Worm (Caenorhabditis elegans): ENCODE results near the gene pmp-5.

pmp-5 gene

DNA sequence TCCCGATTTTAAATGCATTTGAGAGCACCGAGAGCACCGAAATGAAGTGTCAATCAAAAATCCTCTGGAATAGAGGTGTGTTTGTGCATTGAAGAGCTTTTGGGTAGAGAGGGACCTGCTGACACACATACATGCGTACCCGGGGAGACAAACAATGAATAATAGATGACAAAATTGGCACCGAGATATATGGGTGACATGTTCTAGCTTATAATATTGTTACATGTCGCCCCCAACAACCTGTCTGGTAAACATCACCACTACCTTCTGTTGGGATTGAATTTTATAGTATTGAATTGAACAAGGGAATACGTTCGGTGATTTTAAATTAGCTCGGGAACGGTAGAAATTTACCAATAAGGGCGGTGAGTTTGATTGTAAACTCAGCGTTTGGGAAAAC lies 18.1 kb upstream of the pmp-5 start:
- TF ChIP-seq unc-62 (GFP tag; optimal IDR thresholded peaks at IDR 0.05): no peak

DNA sequence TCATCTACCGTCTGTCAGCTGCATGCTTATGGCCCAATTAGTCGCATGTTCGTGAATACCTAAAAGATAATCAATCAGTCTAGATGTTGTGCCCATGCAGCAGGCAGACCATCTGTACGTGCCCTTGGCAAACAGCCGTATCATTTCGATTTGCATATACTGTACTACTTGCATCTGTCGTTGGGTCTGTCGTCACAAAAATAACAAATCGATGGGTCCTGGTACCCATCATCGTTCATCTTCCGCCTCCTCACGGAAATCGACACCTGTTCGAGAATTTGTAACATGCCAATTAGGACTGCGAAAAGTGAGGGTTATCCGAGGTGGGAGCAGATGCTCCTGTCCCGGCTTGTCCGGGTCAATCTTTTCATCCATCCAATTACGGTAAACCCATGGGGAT lies 17.7 kb upstream of the pmp-5 start:
- no peak for TF ChIP-seq unc-62 (GFP tag; optimal IDR thresholded peaks at IDR 0.05)

DNA sequence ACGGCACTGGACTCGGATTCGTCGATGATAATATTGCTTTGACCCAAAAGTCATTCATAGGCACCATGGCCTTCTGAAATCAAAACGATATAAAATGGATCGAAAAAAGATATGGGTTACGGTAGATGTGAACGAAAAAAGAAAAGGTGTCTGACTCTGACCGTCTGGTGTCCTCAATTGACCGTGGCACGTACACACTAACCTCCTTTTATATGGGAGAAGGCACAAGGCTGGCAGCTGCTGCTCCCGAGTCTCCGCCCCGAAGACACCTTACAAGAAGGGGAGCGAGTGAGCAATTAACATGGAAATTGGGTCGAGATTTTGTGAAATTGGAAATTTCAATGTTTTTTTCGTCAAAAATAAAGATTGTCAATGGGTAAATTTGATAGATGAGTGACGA lies 15.9 kb upstream of the pmp-5 start, which contains the start of gene egl-46:
TSS of gene egl-46 (minus strand) at position 73 of the 400 bp plus-strand sequence.
- no peak for TF ChIP-seq unc-62 (GFP tag; optimal IDR thresholded peaks at IDR 0.05)

DNA sequence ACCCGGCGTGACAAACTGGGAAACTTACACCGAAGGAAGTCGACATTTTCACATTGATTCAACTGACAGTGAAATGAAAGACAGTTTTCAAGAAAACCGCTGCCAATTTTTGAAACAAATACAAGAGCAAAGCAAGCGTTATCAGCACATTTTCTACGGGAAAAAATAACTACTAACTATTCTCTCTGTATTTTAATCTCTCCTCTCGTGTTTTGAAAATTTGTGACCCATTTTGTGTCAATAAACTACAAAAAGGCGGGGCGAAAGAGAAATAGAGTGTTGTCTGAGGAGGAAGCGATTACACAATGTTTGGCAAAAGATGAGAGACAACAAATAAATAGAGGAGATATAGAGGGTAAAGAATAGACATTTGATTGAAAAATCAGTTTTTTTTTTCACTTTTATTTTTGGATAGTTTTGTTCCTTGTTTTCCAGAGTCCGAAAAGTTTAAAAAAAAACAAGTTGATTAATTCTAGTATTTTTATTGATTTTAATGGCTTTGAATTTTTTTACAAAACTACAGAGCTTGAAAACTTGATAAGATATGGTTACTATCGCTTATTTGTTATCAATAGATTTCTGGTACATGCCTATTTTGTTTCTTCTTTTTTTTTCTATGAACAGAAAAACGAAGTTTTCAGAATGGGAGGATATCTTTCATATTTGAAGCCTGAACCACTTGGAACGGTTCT lies 10.7 kb upstream of the pmp-5 start, which contains the start of gene cest-34:
TSS of gene cest-34 (plus strand) at position 642 of the 692 bp plus-strand sequence.
- no peak for TF ChIP-seq unc-62 (GFP tag; optimal IDR thresholded peaks at IDR 0.05)

DNA sequence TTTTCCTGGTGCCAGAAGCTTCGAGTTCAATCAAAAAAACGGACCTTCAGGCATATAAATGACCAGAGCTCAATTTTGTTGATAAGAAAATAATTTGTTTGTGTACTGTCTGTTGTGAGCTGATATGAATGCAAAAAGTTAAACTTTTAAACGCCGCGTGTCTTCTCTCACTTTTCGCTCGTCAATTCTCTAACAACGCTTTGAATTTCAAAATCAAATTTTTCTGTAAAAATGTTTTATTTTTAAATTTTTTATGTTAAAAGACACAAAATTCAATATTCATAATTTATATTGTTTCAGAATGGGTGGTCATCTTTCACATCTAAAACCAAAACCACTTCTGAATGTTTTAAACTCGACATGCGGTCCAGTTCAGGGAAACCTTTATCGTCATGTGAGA lies 8.4 kb upstream of the pmp-5 start, which contains the start of gene cest-31:
TSS of gene cest-31 (plus strand) at position 301 of the 400 bp plus-strand sequence.
- no peak for TF ChIP-seq unc-62 (GFP tag; optimal IDR thresholded peaks at IDR 0.05)

DNA sequence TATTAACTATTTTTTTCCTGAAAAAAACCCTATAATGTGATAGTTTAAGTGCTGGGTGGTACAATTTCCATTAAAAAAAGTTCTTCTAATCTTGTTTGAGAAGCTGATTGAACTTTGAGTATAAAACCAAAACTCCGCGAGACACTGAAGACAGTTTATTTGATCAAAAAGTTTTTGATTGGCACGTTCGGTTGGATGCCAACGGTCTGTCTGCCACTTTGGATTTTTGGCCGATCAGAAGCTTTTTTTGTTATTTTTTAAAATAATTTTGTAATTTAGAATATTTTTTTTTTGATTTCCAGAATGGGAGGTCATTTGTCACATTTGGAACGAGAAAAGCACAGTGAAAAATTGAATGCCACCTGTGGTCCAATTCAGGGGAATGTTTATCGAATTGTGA lies 3.9 kb upstream of the pmp-5 start, which contains the start of gene cest-28:
TSS of gene cest-28 (plus strand) at position 301 of the 400 bp plus-strand sequence.
- no peak for TF ChIP-seq unc-62 (GFP tag; optimal IDR thresholded peaks at IDR 0.05)

DNA sequence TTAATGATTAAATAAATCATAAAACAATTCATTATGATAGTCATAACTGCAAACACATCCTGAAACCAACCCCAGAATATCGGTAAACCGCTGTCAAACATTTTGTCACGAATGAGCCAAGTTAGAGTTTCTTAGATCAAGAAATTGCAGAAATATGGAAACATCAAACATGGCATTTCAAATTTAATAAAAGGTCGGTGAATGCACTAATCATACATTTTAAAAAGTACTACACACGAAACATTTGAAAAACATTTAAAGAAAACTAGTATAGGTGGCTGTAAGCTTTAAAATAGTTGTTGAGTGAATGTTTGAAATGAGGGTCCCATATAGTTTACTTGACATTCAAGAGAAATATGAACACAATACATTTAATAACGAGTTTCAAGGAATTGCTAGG lies 3.1 kb upstream of the pmp-5 start, which contains the start of gene str-180:
TSS of gene str-180 (minus strand) at position 101 of the 400 bp plus-strand sequence.
- no peak for TF ChIP-seq unc-62 (GFP tag; optimal IDR thresholded peaks at IDR 0.05)

DNA sequence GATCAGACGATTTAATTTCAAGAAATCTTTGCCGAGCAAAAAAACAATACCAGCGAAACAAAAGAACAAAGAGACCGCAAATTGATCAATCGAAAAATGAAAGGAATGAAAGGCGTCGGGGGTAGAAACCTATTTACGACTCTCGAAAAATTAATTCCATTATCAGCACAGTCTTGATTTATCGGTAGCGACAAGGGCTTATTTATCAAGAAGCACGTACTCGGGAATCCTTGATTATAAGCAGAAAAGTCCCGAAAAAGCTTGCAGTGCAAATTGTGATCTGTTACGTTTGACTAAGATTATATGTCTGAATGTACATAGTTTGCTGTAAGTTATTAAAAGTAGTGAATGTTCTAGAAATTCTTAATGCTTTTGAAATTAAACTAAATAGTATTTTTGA lies 944 bp upstream of the pmp-5 start:
- TF ChIP-seq unc-62 (GFP tag; optimal IDR thresholded peaks at IDR 0.05): no peak

DNA sequence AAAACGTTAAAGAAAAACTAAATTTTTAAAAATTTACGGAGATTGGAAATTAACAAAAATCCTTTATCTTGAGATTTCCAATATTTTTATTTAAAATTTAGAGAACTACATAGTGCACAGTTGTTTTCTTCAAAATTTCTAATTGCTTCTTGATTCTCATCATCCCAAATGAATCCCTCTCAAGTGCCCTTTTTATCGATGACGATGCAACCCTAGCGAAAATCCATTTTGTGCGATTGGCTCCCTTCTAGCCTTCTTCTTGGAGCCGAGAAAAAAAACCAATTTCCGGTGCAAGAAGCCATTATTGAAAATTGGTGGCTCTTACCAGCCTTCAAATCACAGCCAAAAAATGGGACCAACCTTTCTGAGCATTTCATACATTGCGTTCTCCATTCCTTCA lies 3.1 kb downstream of the pmp-5 start:
- TF ChIP-seq unc-62 (GFP tag; optimal IDR thresholded peaks at IDR 0.05): no peak

DNA sequence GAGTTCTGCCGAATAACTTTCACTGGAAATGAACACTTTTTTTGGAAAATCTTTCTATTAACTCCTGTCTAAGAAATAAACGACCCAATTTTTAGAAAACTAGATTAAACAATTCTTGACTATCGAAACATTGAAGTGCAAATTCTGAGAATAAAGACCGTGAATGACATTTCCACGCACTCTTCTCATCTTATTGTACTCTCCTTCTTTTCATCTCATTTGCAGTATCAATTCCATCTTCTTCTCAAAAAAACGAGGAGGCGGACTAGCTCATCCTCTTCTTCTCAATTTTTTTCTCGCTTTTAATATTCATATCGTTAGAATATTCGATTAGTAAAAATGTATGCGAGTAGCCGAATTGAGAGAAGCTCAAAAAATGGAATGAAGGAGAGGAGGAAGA lies 4.0 kb downstream of the pmp-5 start:
- TF ChIP-seq unc-62 (GFP tag; optimal IDR thresholded peaks at IDR 0.05): no peak

DNA sequence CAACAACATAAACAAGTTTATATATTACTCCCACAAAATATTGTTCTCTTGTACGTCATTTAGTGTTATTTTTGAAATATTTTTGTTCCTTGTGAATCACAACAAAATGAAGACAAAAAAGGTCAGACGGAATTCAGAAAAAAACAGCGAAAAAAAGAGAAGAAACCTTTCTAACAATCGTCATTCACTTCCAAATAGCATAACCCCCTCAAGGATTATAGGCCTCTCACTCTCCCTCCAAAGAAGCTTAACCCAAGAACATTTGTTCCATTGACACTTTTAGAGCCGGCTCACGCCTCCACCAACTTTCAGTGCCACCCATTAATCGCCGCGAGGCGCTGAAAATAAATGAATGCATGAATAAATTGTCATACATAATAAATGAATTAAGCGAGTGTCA lies 6.1 kb downstream of the pmp-5 start:
- TF ChIP-seq unc-62 (GFP tag; optimal IDR thresholded peaks at IDR 0.05): no peak

DNA sequence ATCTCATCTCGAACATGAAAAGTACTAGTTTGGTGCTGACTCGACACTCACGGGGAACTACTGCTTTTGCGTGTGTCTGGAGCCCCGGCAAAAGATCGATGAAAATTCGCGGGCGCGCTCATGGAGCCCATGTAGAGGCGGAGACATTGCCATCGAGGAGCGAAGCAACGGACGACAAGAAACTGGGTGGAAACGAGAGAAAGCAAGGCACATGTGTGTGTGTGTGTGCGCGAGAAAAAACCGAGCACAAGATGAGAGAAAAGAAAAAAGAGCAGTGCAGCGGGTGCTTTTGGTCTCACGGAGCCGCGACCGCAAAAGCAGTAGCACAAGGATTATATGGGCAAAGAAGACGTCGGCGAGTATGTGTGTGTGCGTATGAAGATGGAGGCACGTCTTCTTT lies 6.8 kb downstream of the pmp-5 start:
- TF ChIP-seq unc-62 (GFP tag; optimal IDR thresholded peaks at IDR 0.05): no peak

DNA sequence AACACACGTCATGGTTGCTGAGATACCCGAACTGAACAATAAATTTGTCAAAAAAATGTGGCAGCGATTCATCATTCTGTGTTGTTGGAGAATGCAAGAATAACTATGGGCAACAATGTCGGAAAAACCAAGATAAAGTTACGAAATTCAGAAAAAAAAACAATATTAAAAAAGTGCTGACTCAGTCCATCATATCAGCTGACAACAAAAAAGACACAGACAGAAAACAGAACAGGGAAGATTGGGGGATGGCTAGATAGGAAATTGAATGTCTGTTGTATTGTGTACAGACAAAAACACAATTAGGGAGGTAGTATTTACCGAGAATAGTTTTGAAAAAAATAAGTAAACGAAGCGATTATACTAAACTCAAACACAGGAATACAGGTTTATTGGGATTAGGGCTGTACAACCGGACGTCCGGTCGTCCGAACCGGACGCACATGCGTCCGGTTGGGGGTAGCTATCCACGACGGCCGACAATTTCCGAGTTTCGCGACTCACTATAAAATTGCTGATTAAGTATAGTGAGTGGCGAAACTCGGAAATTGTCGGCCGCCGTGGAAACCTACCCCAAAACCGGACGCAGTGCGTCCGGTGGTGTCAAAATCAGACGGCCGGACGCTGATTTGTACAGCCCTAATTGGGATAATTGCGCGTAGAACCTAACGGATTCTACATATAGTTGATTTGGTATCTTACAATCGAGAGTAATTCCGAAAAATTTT lies 7.9 kb downstream of the pmp-5 start:
- TF ChIP-seq unc-62 (GFP tag; optimal IDR thresholded peaks at IDR 0.05): no peak

DNA sequence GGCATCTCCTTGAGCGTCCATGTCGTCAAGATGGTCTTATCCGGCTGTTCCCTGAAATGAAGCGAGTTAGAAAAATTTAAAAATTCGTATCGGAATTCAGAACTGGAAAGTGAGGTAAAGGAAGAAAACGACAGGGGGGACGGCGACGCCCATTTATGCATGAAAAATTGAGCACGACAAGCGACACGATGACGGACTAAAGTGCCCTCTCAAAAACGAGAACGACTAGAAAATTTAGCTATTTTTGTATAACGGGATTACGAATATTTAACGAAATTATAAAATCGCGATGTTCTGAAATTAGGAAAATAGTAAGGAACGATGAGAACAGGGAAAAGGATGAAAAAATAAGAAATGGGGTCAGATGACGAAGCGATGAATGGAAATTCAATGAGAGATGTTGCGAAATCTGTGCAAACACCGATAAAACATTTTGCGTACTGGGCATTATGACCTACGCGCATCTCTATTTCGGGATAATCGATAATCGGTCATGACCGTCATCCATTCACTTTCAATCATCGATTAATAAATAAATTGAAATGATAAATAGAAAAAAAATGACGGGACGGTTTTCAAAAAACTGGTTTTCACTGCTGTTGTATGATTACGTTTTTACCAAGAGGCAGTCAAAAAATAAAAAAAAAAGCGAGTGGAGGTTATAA lies 9.0 kb downstream of the pmp-5 start, which contains the start of gene snb-1:
TSS of gene snb-1 (minus strand) at position 51 of the 665 bp plus-strand sequence.
- TF ChIP-seq unc-62 (GFP tag; optimal IDR thresholded peaks at IDR 0.05): no peak

DNA sequence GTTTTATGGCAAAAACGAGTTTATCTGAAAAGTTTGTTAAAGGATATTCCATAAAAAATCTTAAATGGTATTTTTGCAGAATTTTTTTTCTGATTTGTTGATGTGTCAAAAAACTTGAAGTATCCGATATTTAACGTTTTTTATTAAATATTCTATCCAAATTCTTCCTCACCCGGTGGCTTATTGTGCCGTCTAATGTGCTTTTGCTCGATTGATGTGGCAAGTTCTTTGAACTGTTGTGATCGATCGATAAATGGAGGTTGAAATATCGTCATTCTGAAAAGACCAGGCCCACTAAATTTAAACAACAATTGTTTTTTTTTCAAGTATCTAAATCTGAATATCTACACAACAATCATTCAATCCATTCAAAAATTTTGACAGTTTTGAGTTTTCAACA lies 10.4 kb downstream of the pmp-5 start, which contains the start of gene syx-18:
TSS of gene syx-18 (minus strand) at position 276 of the 400 bp plus-strand sequence.
- TF ChIP-seq unc-62 (GFP tag; optimal IDR thresholded peaks at IDR 0.05): no peak

DNA sequence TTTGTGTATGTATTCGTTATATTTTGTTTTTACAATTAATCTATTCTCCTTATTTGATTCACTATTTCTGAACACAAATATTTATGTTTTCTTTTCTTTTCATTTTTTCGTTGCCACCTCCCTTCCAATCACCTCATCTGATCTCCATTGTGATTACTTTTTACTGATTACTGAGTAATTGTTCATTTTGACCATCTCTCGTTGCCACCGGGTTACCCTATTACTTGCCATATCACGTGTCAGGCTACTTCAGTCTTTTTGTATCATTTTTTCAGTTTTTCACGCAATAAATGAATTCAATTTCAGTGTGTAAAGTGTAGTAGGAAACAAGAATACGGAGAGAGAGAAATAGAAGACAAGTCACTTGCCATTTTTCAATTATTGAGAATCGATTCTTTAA lies 13.6 kb downstream of the pmp-5 start, which contains the start of gene T10H9.8:
TSS of gene T10H9.8 (plus strand) at position 301 of the 400 bp plus-strand sequence.
- no peak for TF ChIP-seq unc-62 (GFP tag; optimal IDR thresholded peaks at IDR 0.05)
